Fruit fly (Drosophila melanogaster): Measurements from ENCODE around the gene CAH2.

CAH2 gene

DNA sequence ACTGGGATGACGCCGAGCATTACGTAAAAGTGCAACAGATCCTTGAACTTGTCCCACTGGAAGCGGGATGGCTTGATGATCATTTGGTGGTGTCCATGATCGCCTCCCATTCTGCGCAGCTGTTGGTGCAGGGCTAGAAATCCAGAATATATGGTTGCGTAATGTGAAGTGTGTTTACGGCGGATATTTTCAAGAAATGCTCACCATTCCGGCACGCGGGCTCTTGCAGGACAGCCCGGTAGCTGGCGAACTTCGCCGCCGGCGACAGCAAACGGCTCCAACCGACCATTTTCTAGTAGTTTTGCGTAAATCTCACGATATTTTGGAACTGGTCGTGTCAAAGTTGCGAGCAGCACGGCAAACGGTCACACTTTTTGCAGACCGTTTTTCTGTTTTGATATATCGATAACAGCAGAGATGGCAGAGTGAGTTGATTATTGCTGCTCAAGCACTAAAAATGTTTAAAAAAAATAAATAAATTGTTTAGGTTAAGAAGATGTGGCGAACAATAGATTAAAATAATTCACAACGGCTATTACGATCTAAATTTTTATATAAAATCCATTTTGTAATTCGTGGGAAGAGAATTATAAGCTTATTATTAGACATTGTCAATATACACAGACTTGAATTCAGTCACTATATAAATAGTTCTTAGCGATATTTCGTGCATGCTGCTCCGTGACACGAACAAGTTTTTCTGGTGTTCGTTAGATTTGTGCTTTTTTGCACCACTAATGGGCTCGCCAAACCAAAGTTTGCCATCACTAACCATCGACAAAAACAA is 39.1 kb upstream of the CAH2 start, which contains the start of the genes ND-SGDH and RhoGAP68F (continued):
- TF ChIP-seq Side (GFP tag; optimal IDR thresholded peaks at IDR 0.05), result peak; percentile 15
- no peak for TF ChIP-seq odd (GFP tag; optimal IDR thresholded peaks at IDR 0.05)
- TF ChIP-seq CG1024 (GFP tag; IDR thresholded peaks at IDR 0.05), result no peak
- no peak for TF ChIP-seq HLHmδ (GFP tag; optimal IDR thresholded peaks at IDR 0.05)
- peak; percentile 92 for TF ChIP-seq HLH4C (GFP tag; IDR thresholded peaks at IDR 0.05; ENCODE audit: partially characterized antibody)
- TF ChIP-seq ttk (GFP tag; IDR thresholded peaks at IDR 0.05), result peak; percentile 49; the same call in 1 of the 2 replicates
- TF ChIP-seq Chrac-16 (GFP tag; optimal IDR thresholded peaks at IDR 0.05), result peak; percentile 76
- TF ChIP-seq jigr1 (GFP tag; IDR thresholded peaks at IDR 0.05), result no peak
- TF ChIP-seq crc (GFP tag; optimal IDR thresholded peaks at IDR 0.05), result no peak
- TF ChIP-seq CG9797 (GFP tag; optimal IDR thresholded peaks at IDR 0.05), result peak; percentile 76
- TF ChIP-seq CG10979 (tag; optimal IDR thresholded peaks at IDR 0.05), result peak; percentile 56
- TF ChIP-seq toy (GFP tag; IDR thresholded peaks at IDR 0.05), result peak; percentile 42; the same call in 1 of the 2 replicates
- peak; percentile 87 for TF ChIP-seq ssp (GFP tag; IDR thresholded peaks at IDR 0.05)
- peak; percentile 29; the same call in 1 of the 2 replicates for TF ChIP-seq Taf1 (GFP tag; IDR thresholded peaks at IDR 0.05)
- TF ChIP-seq CG12236 (GFP tag; optimal IDR thresholded peaks at IDR 0.05), result no peak
- TF ChIP-seq otp (GFP tag; IDR thresholded peaks at IDR 0.05), result 0 out of 3 replicates have a peak, but pooled peaks have one; percentile 20
- TF ChIP-seq vvl (GFP tag; IDR thresholded peaks at IDR 0.05), result peak; percentile 59
- TF ChIP-seq CG11696 (GFP tag; IDR thresholded peaks at IDR 0.05), result no peak
- TF ChIP-seq chn (GFP tag; optimal IDR thresholded peaks at IDR 0.05), result peak; percentile 71
- TF ChIP-seq CG18619 (GFP tag; optimal IDR thresholded peaks at IDR 0.05), result peak; percentile 41
- peak; percentile 85 for TF ChIP-seq Neu2 (GFP tag; optimal IDR thresholded peaks at IDR 0.05; ENCODE audit: borderline replicate concordance)
- peak; percentile 71 for TF ChIP-seq Nf-YC (tag; optimal IDR thresholded peaks at IDR 0.05)
- no peak for TF ChIP-seq Dfd (GFP tag; optimal IDR thresholded peaks at IDR 0.05)
- TF ChIP-seq CG33213 (GFP tag; optimal IDR thresholded peaks at IDR 0.05), result peak; percentile 61
- peak; percentile 89 for TF ChIP-seq nmo (GFP tag; optimal IDR thresholded peaks at IDR 0.05)
- TF ChIP-seq ara (GFP tag; IDR thresholded peaks at IDR 0.05), result 0 out of 2 replicates have a peak, but pooled peaks have one; percentile 7
- peak; percentile 73 for TF ChIP-seq CG4424 (GFP tag; optimal IDR thresholded peaks at IDR 0.05)
- TF ChIP-seq da (GFP tag; optimal IDR thresholded peaks at IDR 0.05), result peak; percentile 2
- no peak for TF ChIP-seq CG2875 (GFP tag; optimal IDR thresholded peaks at IDR 0.05)
- peak; percentile 52 for TF ChIP-seq Usf (GFP tag; optimal IDR thresholded peaks at IDR 0.05)
- TF ChIP-seq zfh1 (GFP tag; IDR thresholded peaks at IDR 0.05), result peak; percentile 60; the same call in 2 of the 3 replicates
- TF ChIP-seq Meics (GFP tag; optimal IDR thresholded peaks at IDR 0.05), result peak; percentile 66
- peak; percentile 74 for TF ChIP-seq tgo (GFP tag; IDR thresholded peaks at IDR 0.05)
- TF ChIP-seq CG4404 (GFP tag; IDR thresholded peaks at IDR 0.05), result peak; percentile 81
- peak; percentile 56 for TF ChIP-seq Blimp-1 (GFP tag; optimal IDR thresholded peaks at IDR 0.05)
- TF ChIP-seq CG31388 (GFP tag; optimal IDR thresholded peaks at IDR 0.05), result peak; percentile 35
- peak; percentile 90 for TF ChIP-seq Bgb (GFP tag; IDR thresholded peaks at IDR 0.05; ENCODE audit: partially characterized antibody)
- peak; percentile 70 for TF ChIP-seq Ssrp (tag; optimal IDR thresholded peaks at IDR 0.05)
- TF ChIP-seq ftz-f1 (GFP tag; optimal IDR thresholded peaks at IDR 0.05), result no peak
- no peak for TF ChIP-seq pita (GFP tag; optimal IDR thresholded peaks at IDR 0.05)
- peak; percentile 77 for TF ChIP-seq tna (GFP tag; IDR thresholded peaks at IDR 0.05; ENCODE audit: partially characterized antibody)
- TF ChIP-seq Hmr (GFP tag; optimal IDR thresholded peaks at IDR 0.05), result peak; percentile 80
- TF ChIP-seq CG4730 (GFP tag; IDR thresholded peaks at IDR 0.05), result peak; percentile 32; the same call in 1 of the 2 replicates
- peak; percentile 54 for TF ChIP-seq cwo (GFP tag; optimal IDR thresholded peaks at IDR 0.05)
- TF ChIP-seq CG1832 (GFP tag; optimal IDR thresholded peaks at IDR 0.05), result no peak
- peak; percentile 88 for TF ChIP-seq gem (tag; optimal IDR thresholded peaks at IDR 0.05)
- TF ChIP-seq CG3281 (GFP tag; optimal IDR thresholded peaks at IDR 0.05), result peak; percentile 60
- TF ChIP-seq CG3847 (GFP tag; IDR thresholded peaks at IDR 0.05), result peak; percentile 83
